Worm (Caenorhabditis elegans): ENCODE measurements around the gene ZK742.7.

ce11 chrV:7837809-7838208 is 39.6 kb downstream of the ZK742.7 start, which contains the start of gene ttr-33:
- no peak for TF ChIP-seq C16A3.4 (tag; optimal IDR thresholded peaks at IDR 0.05)
- no peak for TF ChIP-seq mdl-1 (tag; optimal IDR thresholded peaks at IDR 0.05)
- no peak for TF ChIP-seq nhr-237 (tag; optimal IDR thresholded peaks at IDR 0.05)
- no peak for TF ChIP-seq xbp-1 (tag; optimal IDR thresholded peaks at IDR 0.05)
- no peak for TF ChIP-seq unc-62 (GFP tag; optimal IDR thresholded peaks at IDR 0.05)

Measured in whole organism, L1 larva.